Worm (Caenorhabditis elegans) whole organism, L1 larva: ENCODE results near the gene lite-1.

ENCODE experiments used
- irx-1 ChIP-seq: sonication (generic microtip); optimal IDR thresholded peaks from 2 replicates; lab custom pipeline; 2016; ENCODE audit warnings: missing genetic modification characterization, missing compliant biosample characterization
- lin-13 ChIP-seq: fragments of 150-350 bp; optimal IDR thresholded peaks from 2 replicates; lab custom pipeline; 2014; ENCODE audit warnings: missing biosample characterization, missing genetic modification reagents, missing genetic modification characterization
- lin-39 ChIP-seq: fragments of 150-350 bp; optimal IDR thresholded peaks from 2 replicates; lab custom pipeline; 2014; ENCODE audit warnings: missing biosample characterization, missing genetic modification reagents, missing genetic modification characterization
- mep-1 ChIP-seq: fragments of 150-350 bp; optimal IDR thresholded peaks from 2 replicates; lab custom pipeline; 2014; ENCODE audit warnings: missing biosample characterization, missing genetic modification characterization
- nhr-237 ChIP-seq: fragments of 150-350 bp; optimal IDR thresholded peaks from 2 replicates; lab custom pipeline; 2014; ENCODE audit warnings: missing biosample characterization, missing genetic modification characterization
- nhr-90 ChIP-seq: sonication (generic microtip); optimal IDR thresholded peaks from 2 replicates; lab custom pipeline; 2016; ENCODE audit warnings: mild to moderate bottlenecking, missing genetic modification characterization, missing compliant biosample characterization; ENCODE audit not compliant: poor library complexity
- pqm-1 ChIP-seq: sonication (generic microtip); optimal IDR thresholded peaks from 3 replicates; lab custom pipeline; 2017; ENCODE audit warnings: missing biosample characterization, missing genetic modification characterization
- unc-130 ChIP-seq: fragments of 150-350 bp; optimal IDR thresholded peaks from 2 replicates; lab custom pipeline; 2017; ENCODE audit warnings: missing biosample characterization, missing genetic modification characterization, inconsistent platforms

DNA sequence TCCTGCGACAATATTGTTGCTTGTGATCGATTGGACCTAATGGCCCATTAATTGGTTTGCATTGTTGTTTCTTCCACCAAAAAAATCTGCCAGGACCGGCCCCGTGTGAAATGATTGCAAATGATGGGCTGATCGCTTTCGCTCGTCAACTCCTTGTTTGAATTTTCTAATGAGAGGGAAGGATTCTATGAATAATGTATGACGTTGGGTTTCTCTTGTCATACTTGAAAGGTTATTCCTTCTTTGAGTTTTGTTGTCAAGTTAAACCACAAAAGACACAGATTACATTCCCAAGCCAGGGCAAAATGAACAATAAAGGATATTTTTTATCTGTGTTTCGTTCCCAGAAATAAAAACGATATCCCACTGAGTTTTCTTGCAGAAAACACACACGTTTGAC lies 46.1 kb upstream of the lite-1 start:
- TF ChIP-seq unc-130 (tag; lab: Kevin White, UChicago): no peak
- no peak for TF ChIP-seq pqm-1
- peak; percentile 26 for TF ChIP-seq irx-1 (tag; lab: Kevin White, UChicago)
- TF ChIP-seq nhr-237 (tag; lab: Kevin White, UChicago): no peak
- TF ChIP-seq nhr-90 (tag; lab: Kevin White, UChicago): no peak
- no peak for TF ChIP-seq mep-1 (tag; lab: Kevin White, UChicago)
- no peak for TF ChIP-seq lin-39 (tag; lab: Kevin White, UChicago)
- no peak for TF ChIP-seq lin-13 (GFP tag; lab: Kevin White, UChicago)
